Worm (Caenorhabditis elegans) whole organism, L1 larva: ENCODE measurements around the gene mppb-1.

ENCODE experiments used
- C04F5.9 ChIP-seq: sonication (generic microtip); optimal IDR thresholded peaks from 2 replicates; lab custom pipeline; 2016; ENCODE audit warnings: missing genetic modification characterization, missing compliant biosample characterization
- C34B4.2 ChIP-seq: sonication (generic microtip); optimal IDR thresholded peaks from 2 replicates; lab custom pipeline; 2017; ENCODE audit warnings: mild to moderate bottlenecking, missing genetic modification characterization, missing compliant biosample characterization
- F16B12.6 ChIP-seq: fragments of 150-350 bp; optimal IDR thresholded peaks from 2 replicates; lab custom pipeline; 2014; ENCODE audit warnings: missing biosample characterization, missing genetic modification characterization
- Y116A8C.19 ChIP-seq: sonication (generic microtip); optimal IDR thresholded peaks from 2 replicates; lab custom pipeline; 2016; ENCODE audit warnings: missing compliant biosample characterization, missing genetic modification characterization, borderline replicate concordance
- aha-1 ChIP-seq: fragments of 150-350 bp; optimal IDR thresholded peaks from 2 replicates; lab custom pipeline; 2014; ENCODE audit warnings: missing biosample characterization, missing genetic modification characterization
- alr-1 ChIP-seq: fragments of 200-800 bp; sonication (Bioruptor generic); optimal IDR thresholded peaks from 2 replicates; lab custom pipeline; 2018; ENCODE audit warnings: borderline replicate concordance, mild to moderate bottlenecking, missing genetic modification characterization, missing compliant biosample characterization
- aly-2 ChIP-seq: fragments of 150-350 bp; optimal IDR thresholded peaks from 2 replicates; lab custom pipeline; 2014; ENCODE audit warnings: missing biosample characterization, missing genetic modification characterization
- ama-1 ChIP-seq: fragments of 150-350 bp; optimal IDR thresholded peaks from 2 replicates; lab custom pipeline; 2014
- blmp-1 ChIP-seq: fragments of 150-350 bp; optimal IDR thresholded peaks from 2 replicates; lab custom pipeline; 2014; ENCODE audit warnings: missing biosample characterization, missing genetic modification characterization
- ceh-63 ChIP-seq: fragments of 200-800 bp; sonication (Bioruptor generic); optimal IDR thresholded peaks from 2 replicates; lab custom pipeline; 2018; ENCODE audit warnings: mild to moderate bottlenecking, missing genetic modification characterization, missing compliant biosample characterization
- ceh-8 ChIP-seq: fragments of 200-800 bp; sonication (Bioruptor generic); optimal IDR thresholded peaks from 2 replicates; lab custom pipeline; 2018; ENCODE audit warnings: mild to moderate bottlenecking, missing genetic modification characterization, moderate library complexity, missing compliant biosample characterization
- ceh-88 ChIP-seq: fragments of 200-800 bp; sonication (Bioruptor generic); IDR thresholded peaks from 2 replicates; pipeline ENCODE4 v1.3.6; 2022; ENCODE audit warnings: missing genetic modification characterization, missing compliant biosample characterization
- ceh-90 ChIP-seq: sonication (generic microtip); optimal IDR thresholded peaks from 2 replicates; lab custom pipeline; 2016; ENCODE audit warnings: missing genetic modification characterization, missing compliant biosample characterization
- ces-1 ChIP-seq: fragments of 150-350 bp; optimal IDR thresholded peaks from 2 replicates; lab custom pipeline; 2014; ENCODE audit warnings: missing biosample characterization, missing genetic modification reagents, missing genetic modification characterization
- dsc-1 ChIP-seq: sonication (generic microtip); optimal IDR thresholded peaks from 2 replicates; lab custom pipeline; 2016; ENCODE audit warnings: mild to moderate bottlenecking, missing genetic modification characterization, missing compliant biosample characterization
- efl-3 ChIP-seq: fragments of 200-800 bp; sonication (Bioruptor generic); optimal IDR thresholded peaks from 2 replicates; lab custom pipeline; 2018; ENCODE audit warnings: mild to moderate bottlenecking, missing genetic modification characterization, missing compliant biosample characterization
- egl-27 ChIP-seq, 2 experiments: fragments of 150-350 bp in 1 of 2; sonication (generic microtip); optimal IDR thresholded peaks; 3 replicates each; lab custom pipeline; 2017 to 2018; ENCODE audit warnings: missing biosample characterization in 2 of 2, missing genetic modification characterization in 2 of 2, missing genetic modification reagents in 2 of 2
- elt-2 ChIP-seq: sonication (generic microtip); optimal IDR thresholded peaks from 2 replicates; lab custom pipeline; 2016; ENCODE audit warnings: missing genetic modification characterization, mild to moderate bottlenecking, inconsistent platforms, missing compliant biosample characterization, missing genetic modification reagents
- ets-5 ChIP-seq: fragments of 200-800 bp; sonication (Bioruptor generic); IDR thresholded peaks from 2 replicates; pipeline ENCODE4 v1.3.6; 2022; ENCODE audit warnings: missing genetic modification characterization, missing compliant biosample characterization
- fkh-10 ChIP-seq: sonication (generic microtip); optimal IDR thresholded peaks from 2 replicates; lab custom pipeline; 2017; ENCODE audit warnings: missing biosample characterization, missing genetic modification reagents, missing genetic modification characterization
- fkh-4 ChIP-seq: sonication (generic microtip); optimal IDR thresholded peaks from 2 replicates; lab custom pipeline; 2016; ENCODE audit warnings: missing compliant biosample characterization, missing genetic modification characterization, borderline replicate concordance
- fkh-8 ChIP-seq: sonication (generic microtip); optimal IDR thresholded peaks from 2 replicates; lab custom pipeline; 2016; ENCODE audit warnings: mild to moderate bottlenecking, missing genetic modification characterization, missing compliant biosample characterization
- hpl-2 ChIP-seq: fragments of 150-350 bp; optimal IDR thresholded peaks from 2 replicates; lab custom pipeline; 2014; ENCODE audit warnings: missing biosample characterization, missing genetic modification reagents, missing genetic modification characterization
- irx-1 ChIP-seq: sonication (generic microtip); optimal IDR thresholded peaks from 2 replicates; lab custom pipeline; 2016; ENCODE audit warnings: missing genetic modification characterization, missing compliant biosample characterization
- isw-1 ChIP-seq: fragments of 200-800 bp; sonication (Bioruptor generic); IDR thresholded peaks from 2 replicates; pipeline ENCODE4 v1.3.6; 2022; ENCODE audit warnings: missing genetic modification characterization, missing compliant biosample characterization
- jun-1 ChIP-seq: fragments of 150-350 bp; optimal IDR thresholded peaks from 2 replicates; lab custom pipeline; 2014; ENCODE audit warnings: missing biosample characterization, missing genetic modification reagents, missing genetic modification characterization
- lin-39 ChIP-seq: fragments of 150-350 bp; optimal IDR thresholded peaks from 2 replicates; lab custom pipeline; 2014; ENCODE audit warnings: missing biosample characterization, missing genetic modification reagents, missing genetic modification characterization
- lir-3 ChIP-seq: sonication (generic microtip); optimal IDR thresholded peaks from 2 replicates; lab custom pipeline; 2016; ENCODE audit warnings: mild to moderate bottlenecking, missing genetic modification characterization, moderate library complexity, missing compliant biosample characterization; ENCODE audit not compliant: poor library complexity
- lsy-2 ChIP-seq, 2 experiments: fragments of 150-350 bp; optimal IDR thresholded peaks; 2 replicates each; lab custom pipeline; 2014; ENCODE audit warnings: missing biosample characterization in 2 of 2, missing genetic modification characterization in 2 of 2
- mdl-1 ChIP-seq, 2 experiments: fragments of 150-350 bp; optimal IDR thresholded peaks; 2 replicates each; lab custom pipeline; 2014 to 2017; ENCODE audit warnings: missing biosample characterization in 2 of 2, missing genetic modification characterization in 2 of 2, inconsistent platforms in 1 of 2
- mef-2 ChIP-seq: fragments of 150-350 bp; optimal IDR thresholded peaks from 2 replicates; lab custom pipeline; 2014; ENCODE audit warnings: missing biosample characterization, missing genetic modification characterization
- mep-1 ChIP-seq: fragments of 150-350 bp; optimal IDR thresholded peaks from 2 replicates; lab custom pipeline; 2014; ENCODE audit warnings: missing biosample characterization, missing genetic modification characterization
- nhr-11 ChIP-seq: fragments of 150-350 bp; optimal IDR thresholded peaks from 2 replicates; lab custom pipeline; 2014; ENCODE audit warnings: missing biosample characterization, missing genetic modification characterization
- nhr-12 ChIP-seq: sonication (generic microtip); optimal IDR thresholded peaks from 2 replicates; lab custom pipeline; 2017; ENCODE audit warnings: missing biosample characterization, missing genetic modification characterization
- nhr-237 ChIP-seq: fragments of 150-350 bp; optimal IDR thresholded peaks from 2 replicates; lab custom pipeline; 2014; ENCODE audit warnings: missing biosample characterization, missing genetic modification characterization
- nhr-28 ChIP-seq: fragments of 150-350 bp; optimal IDR thresholded peaks from 2 replicates; lab custom pipeline; 2014; ENCODE audit warnings: missing biosample characterization, missing genetic modification characterization
- nhr-71 ChIP-seq: sonication (generic microtip); optimal IDR thresholded peaks from 2 replicates; lab custom pipeline; 2016; ENCODE audit warnings: mild to moderate bottlenecking, missing genetic modification characterization, moderate library complexity, missing compliant biosample characterization
- nhr-76 ChIP-seq: sonication (generic microtip); optimal IDR thresholded peaks from 2 replicates; lab custom pipeline; 2017; ENCODE audit warnings: missing biosample characterization, missing genetic modification characterization
- nhr-85 ChIP-seq: sonication (generic microtip); peaks from one replicate; lab custom pipeline; 2016; ENCODE audit warnings: missing genetic modification characterization, inconsistent platforms, missing compliant biosample characterization
- pax-3 ChIP-seq: fragments of 200-800 bp; sonication (Bioruptor generic); optimal IDR thresholded peaks from 2 replicates; lab custom pipeline; 2018; ENCODE audit warnings: mild to moderate bottlenecking, missing genetic modification characterization, moderate library complexity, missing compliant biosample characterization
- rnt-1 ChIP-seq: sonication (generic microtip); optimal IDR thresholded peaks from 2 replicates; lab custom pipeline; 2016; ENCODE audit warnings: mild to moderate bottlenecking, missing genetic modification characterization, moderate library complexity, missing compliant biosample characterization
- skn-1 ChIP-seq: fragments of 150-350 bp; optimal IDR thresholded peaks from 2 replicates; lab custom pipeline; 2014; ENCODE audit warnings: missing biosample characterization, missing genetic modification characterization
- snpc-4 ChIP-seq: fragments of 150-350 bp; optimal IDR thresholded peaks from 2 replicates; lab custom pipeline; 2014; ENCODE audit warnings: missing biosample characterization, missing genetic modification characterization
- tlp-1 ChIP-seq: fragments of 150-350 bp; optimal IDR thresholded peaks from 2 replicates; lab custom pipeline; 2014; ENCODE audit warnings: missing biosample characterization, missing genetic modification characterization
- unc-30 ChIP-seq: sonication (generic microtip); optimal IDR thresholded peaks from 2 replicates; lab custom pipeline; 2017; ENCODE audit warnings: missing biosample characterization, missing genetic modification characterization
- unc-62 ChIP-seq: fragments of 150-350 bp; optimal IDR thresholded peaks from 2 replicates; lab custom pipeline; 2014; ENCODE audit warnings: missing biosample characterization, missing genetic modification reagents, missing genetic modification characterization
- unc-86 ChIP-seq: sonication (generic microtip); optimal IDR thresholded peaks from 2 replicates; lab custom pipeline; 2016; ENCODE audit warnings: missing genetic modification characterization, missing compliant biosample characterization
- vab-15 ChIP-seq: sonication (generic microtip); optimal IDR thresholded peaks from 2 replicates; lab custom pipeline; 2017; ENCODE audit warnings: missing genotype, mild to moderate bottlenecking, missing genetic modification characterization, missing compliant biosample characterization
- ztf-11 ChIP-seq, 2 experiments: sonication (generic microtip); optimal IDR thresholded peaks; 2 replicates each; lab custom pipeline; 2016 to 2017; ENCODE audit warnings: missing genetic modification characterization in 2 of 2, missing biosample characterization in 1 of 2, missing compliant biosample characterization in 1 of 2
- ztf-4 ChIP-seq: fragments of 150-350 bp; optimal IDR thresholded peaks from 2 replicates; lab custom pipeline; 2014; ENCODE audit warnings: missing biosample characterization, missing genetic modification characterization

Gene mppb-1

ce11 chrIV:9095553-9095952 is 21.1 kb downstream of the mppb-1 start, which contains the start of gene icln-1:
Gene icln-1, minus strand, starts transcription at chrIV:9095653.
- TF ChIP-seq unc-62 (GFP tag; lab: Kevin White, UChicago) (no peak), elt-2 (no peak), isw-1 (GFP tag; lab: Robert Waterston, UW) (no peak), dsc-1 (no peak), irx-1 (tag; lab: Kevin White, UChicago) (no peak), ces-1 (GFP tag; lab: Kevin White, UChicago) (no peak), nhr-85 (tag; lab: Kevin White, UChicago) (no peak), unc-30 (tag; lab: Kevin White, UChicago) (no peak), ceh-90 (tag; lab: Kevin White, UChicago) (no peak), nhr-28 (no peak), aly-2 (tag; lab: Kevin White, UChicago) (no peak), snpc-4 (tag; lab: Kevin White, UChicago) (no peak), ceh-63 (GFP tag; lab: Kevin White, UChicago) (no peak), hpl-2 (GFP tag; lab: Kevin White, UChicago) (no peak), nhr-12 (no peak), ztf-11 (tag; optimal IDR thresholded peaks at IDR 0.05; lab: Kevin White, UChicago) (no peak), unc-86 (tag; lab: Kevin White, UChicago) (no peak), ceh-88 (GFP tag; lab: Robert Waterston, UW) (no peak)

ce11 chrIV:9096160-9096879 is 21.8 kb downstream of the mppb-1 start, which contains the start of the genes znf-706 and cpna-3:
Gene znf-706, minus strand, starts transcription at chrIV:9096231.
Gene cpna-3, plus strand, starts transcription at chrIV:9096842.
- TF ChIP-seq fkh-4 (tag; lab: Kevin White, UChicago) (no peak), skn-1 (tag; lab: Kevin White, UChicago) (peak; percentile 25), nhr-71 (tag; lab: Kevin White, UChicago) (peak; percentile 41), mef-2 (tag; lab: Kevin White, UChicago) (no peak), tlp-1 (no peak), nhr-76 (no peak), nhr-11 (no peak), efl-3 (GFP tag; lab: Kevin White, UChicago) (no peak), aly-2 (tag; lab: Kevin White, UChicago) (no peak), F16B12.6 (peak; percentile 90), nhr-28 (no peak), unc-62 (GFP tag; lab: Kevin White, UChicago) (no peak), mdl-1 (tag; optimal IDR thresholded peaks at IDR 0.05; lab: Kevin White, UChicago) (peak in 1 of 2 experiments; percentile 28), lir-3 (no peak), ztf-4 (tag; lab: Kevin White, UChicago) (no peak), ets-5 (GFP tag; lab: Robert Waterston, UW) (no peak), dsc-1 (peak; percentile 12), alr-1 (tag; lab: Kevin White, UChicago) (no peak), pax-3 (tag; lab: Kevin White, UChicago) (no peak), fkh-8 (tag; lab: Kevin White, UChicago) (no peak), nhr-85 (tag; lab: Kevin White, UChicago) (peak; percentile 4), ces-1 (GFP tag; lab: Kevin White, UChicago) (no peak), rnt-1 (tag; lab: Kevin White, UChicago) (peak; percentile 38), vab-15 (no peak), ceh-8 (GFP tag; lab: Kevin White, UChicago) (no peak), fkh-10 (GFP tag; lab: Kevin White, UChicago) (no peak), lsy-2 (tag; optimal IDR thresholded peaks at IDR 0.05; lab: Kevin White, UChicago) (peak; percentile 28 to 50), C34B4.2 (no peak), ceh-90 (tag; lab: Kevin White, UChicago) (no peak), mep-1 (tag; lab: Kevin White, UChicago) (peak; percentile 43), aha-1 (tag; lab: Kevin White, UChicago) (no peak), ama-1 (lab: Kevin White, UChicago) (no peak), Y116A8C.19 (tag; lab: Kevin White, UChicago) (no peak), elt-2 (no peak), irx-1 (tag; lab: Kevin White, UChicago) (no peak), blmp-1 (no peak), jun-1 (tag; lab: Kevin White, UChicago) (no peak), C04F5.9 (tag; lab: Kevin White, UChicago) (no peak), egl-27 (tag; optimal IDR thresholded peaks at IDR 0.05; lab: Kevin White, UChicago) (no peak), ztf-11 (tag; optimal IDR thresholded peaks at IDR 0.05; lab: Kevin White, UChicago) (no peak), lin-39 (tag; lab: Kevin White, UChicago) (no peak), nhr-237 (tag; lab: Kevin White, UChicago) (no peak)
